Fruit fly (Drosophila melanogaster) whole organism, embryonic: ENCODE measurements around the gene Pss.

ENCODE experiments used
- Adf1 ChIP-seq: fragments of 200-800 bp; sonication (Bioruptor generic); IDR thresholded peaks from 2 replicates; pipeline ENCODE4 v1.3.6; 2022; ENCODE audit warnings: missing biosample characterization, missing genetic modification characterization
- Antp ChIP-seq: fragments of 200-800 bp; sonication (Bioruptor generic); optimal IDR thresholded peaks from 3 replicates; lab custom pipeline; 2016; ENCODE audit warnings: missing biosample characterization, missing genetic modification characterization
- Bgb ChIP-seq: fragments of 200-800 bp; sonication (Bioruptor generic); IDR thresholded peaks from 2 replicates; pipeline ENCODE4 v1.3.6; 2022; ENCODE audit warnings: missing biosample characterization, missing genetic modification characterization; ENCODE audit not compliant: partially characterized antibody
- CG11695 ChIP-seq: fragments of 200-800 bp; sonication (Bioruptor generic); IDR thresholded peaks from 3 replicates; pipeline ENCODE4 v1.3.6; 2022; ENCODE audit warnings: missing biosample characterization, missing genetic modification characterization
- CG11696 ChIP-seq: fragments of 200-800 bp; sonication (Bioruptor generic); IDR thresholded peaks from 2 replicates; pipeline ENCODE4 v1.3.6; 2022; ENCODE audit warnings: missing biosample characterization, missing genetic modification characterization
- CG12071 ChIP-seq: fragments of 200-800 bp; sonication (Bioruptor generic); optimal IDR thresholded peaks from 3 replicates; lab custom pipeline; 2018; ENCODE audit warnings: missing biosample characterization, mild to moderate bottlenecking, missing genetic modification characterization
- CG12236 ChIP-seq: fragments of 200-800 bp; sonication (Bioruptor generic); optimal IDR thresholded peaks from 2 replicates; lab custom pipeline; 2016; ENCODE audit warnings: missing biosample characterization, missing genetic modification characterization
- CG12299 ChIP-seq: fragments of 200-800 bp; sonication (Bioruptor generic); optimal IDR thresholded peaks from 2 replicates; lab custom pipeline; 2018; ENCODE audit warnings: missing biosample characterization, mild to moderate bottlenecking, missing genetic modification characterization
- CG14860 ChIP-seq: fragments of 200-800 bp; sonication (Bioruptor generic); IDR thresholded peaks from 3 replicates; pipeline ENCODE4 v1.3.6; 2022; ENCODE audit warnings: missing biosample characterization, missing genetic modification characterization; ENCODE audit not compliant: partially characterized antibody
- CG15073 ChIP-seq: fragments of 200-800 bp; sonication (Bioruptor generic); optimal IDR thresholded peaks from 2 replicates; lab custom pipeline; 2016; ENCODE audit warnings: missing biosample characterization, missing genetic modification characterization
- CG17612 ChIP-seq: fragments of 200-800 bp; sonication (Bioruptor generic); IDR thresholded peaks from 2 replicates; pipeline ENCODE4 v1.3.6; 2022; ENCODE audit warnings: missing biosample characterization, missing genetic modification characterization
- CG30020 ChIP-seq: fragments of 200-800 bp; optimal IDR thresholded peaks from 2 replicates; lab custom pipeline; 2019; ENCODE audit warnings: missing biosample characterization, mild to moderate bottlenecking, missing genetic modification characterization, moderate library complexity
- CG31224 ChIP-seq: fragments of 200-800 bp; sonication (Bioruptor generic); IDR thresholded peaks from 2 replicates; pipeline ENCODE4 v1.3.6; 2022; ENCODE audit warnings: missing biosample characterization, missing genetic modification characterization
- CG34224 ChIP-seq: fragments of 200-800 bp; sonication (Bioruptor generic); IDR thresholded peaks from 3 replicates; pipeline ENCODE4 v1.3.6; 2022; ENCODE audit warnings: missing biosample characterization, missing genetic modification characterization; ENCODE audit not compliant: partially characterized antibody
- CG42726 ChIP-seq: fragments of 200-800 bp; sonication (Bioruptor generic); IDR thresholded peaks from 2 replicates; pipeline ENCODE4 v1.3.6; 2022; ENCODE audit warnings: missing biosample characterization, missing genetic modification characterization; ENCODE audit not compliant: partially characterized antibody
- CG4617 ChIP-seq: fragments of 200-800 bp; sonication (Bioruptor generic); optimal IDR thresholded peaks from 3 replicates; lab custom pipeline; 2016; ENCODE audit warnings: missing biosample characterization, missing genetic modification characterization, borderline replicate concordance
- CG4730 ChIP-seq: fragments of 200-800 bp; sonication (Bioruptor generic); IDR thresholded peaks from 2 replicates; pipeline ENCODE4 v1.3.6; 2022; ENCODE audit warnings: missing biosample characterization, missing genetic modification characterization
- CG5953 ChIP-seq: fragments of 200-800 bp; sonication (Bioruptor generic); IDR thresholded peaks from 2 replicates; pipeline ENCODE4 v1.3.6; 2022; ENCODE audit warnings: missing biosample characterization, missing genetic modification characterization
- CG6254 ChIP-seq: fragments of 200-800 bp; sonication (Bioruptor generic); optimal IDR thresholded peaks from 3 replicates; lab custom pipeline; 2017; ENCODE audit warnings: mild to moderate bottlenecking, missing biosample characterization, missing genetic modification reagents, missing genetic modification characterization
- CG6272 ChIP-seq: fragments of 200-800 bp; sonication (Bioruptor generic); IDR thresholded peaks from 2 replicates; pipeline ENCODE4 v1.3.6; 2022; ENCODE audit warnings: missing biosample characterization, missing genetic modification characterization
- CG6791 ChIP-seq: fragments of 200-800 bp; sonication (Bioruptor generic); IDR thresholded peaks from 3 replicates; pipeline ENCODE4 v1.3.6; 2022; ENCODE audit warnings: missing biosample characterization, missing genetic modification characterization; ENCODE audit not compliant: partially characterized antibody
- CG7987 ChIP-seq: fragments of 200-800 bp; sonication (Bioruptor generic); optimal IDR thresholded peaks from 2 replicates; lab custom pipeline; 2018; ENCODE audit warnings: missing biosample characterization, mild to moderate bottlenecking, missing genetic modification characterization, moderate library complexity
- CG8924 ChIP-seq: fragments of 200-800 bp; optimal IDR thresholded peaks from 3 replicates; lab custom pipeline; 2019; ENCODE audit warnings: missing biosample characterization, mild to moderate bottlenecking, missing genetic modification characterization, moderate library complexity
- CG9797 ChIP-seq: fragments of 200-800 bp; sonication (Bioruptor generic); optimal IDR thresholded peaks from 3 replicates; lab custom pipeline; 2018; ENCODE audit warnings: missing biosample characterization, mild to moderate bottlenecking, missing genetic modification characterization
- CG9876 ChIP-seq: fragments of 200-800 bp; sonication (Bioruptor generic); optimal IDR thresholded peaks from 2 replicates; lab custom pipeline; 2016; ENCODE audit warnings: missing biosample characterization, missing genetic modification characterization
- Eip74EF ChIP-seq, 2 experiments: fragments of 200-800 bp in 1 of 2; fragments of >200 bp in 1 of 2; sonication (Bioruptor generic) in 1 of 2; optimal IDR thresholded peaks; 2 replicates each; lab custom pipeline; 2017 to 2019; ENCODE audit warnings: missing biosample characterization in 2 of 2, missing genetic modification characterization in 2 of 2, mild to moderate bottlenecking in 1 of 2, moderate library complexity in 1 of 2
- Hr39 ChIP-seq: fragments of >200 bp; optimal IDR thresholded peaks from 2 replicates; lab custom pipeline; 2017
- Kr ChIP-seq: fragments of 200-800 bp; sonication (Bioruptor generic); optimal IDR thresholded peaks from 2 replicates; lab custom pipeline; 2017; ENCODE audit warnings: missing biosample characterization, mild to moderate bottlenecking, missing genetic modification characterization
- Lim3 ChIP-seq: fragments of 200-800 bp; sonication (Bioruptor generic); IDR thresholded peaks from 2 replicates; pipeline ENCODE4 v1.3.6; 2022; ENCODE audit warnings: missing biosample characterization, missing genetic modification characterization
- Meics ChIP-seq: fragments of 200-800 bp; sonication (Bioruptor generic); optimal IDR thresholded peaks from 2 replicates; lab custom pipeline; 2017; ENCODE audit warnings: missing biosample characterization, mild to moderate bottlenecking, missing genetic modification characterization
- Mrtf ChIP-seq: fragments of 200-800 bp; sonication (Bioruptor generic); IDR thresholded peaks from 3 replicates; pipeline ENCODE4 v1.3.6; 2022; ENCODE audit warnings: missing biosample characterization, missing genetic modification characterization
- NFAT ChIP-seq: fragments of 200-800 bp; sonication (Bioruptor generic); IDR thresholded peaks from 2 replicates; pipeline ENCODE4 v1.3.6; 2022; ENCODE audit warnings: missing biosample characterization, missing genetic modification characterization
- Ravus ChIP-seq: fragments of 200-800 bp; sonication (Bioruptor generic); IDR thresholded peaks from 2 replicates; pipeline ENCODE4 v1.3.6; 2022; ENCODE audit warnings: missing biosample characterization, missing genetic modification characterization
- Rfx ChIP-seq: fragments of 200-800 bp; sonication (Bioruptor generic); IDR thresholded peaks from 2 replicates; pipeline ENCODE4 v1.3.6; 2022; ENCODE audit warnings: missing biosample characterization, missing genetic modification characterization
- Scr ChIP-seq: fragments of 200-800 bp; sonication (Bioruptor generic); IDR thresholded peaks from 2 replicates; pipeline ENCODE4 v1.3.6; 2022; ENCODE audit warnings: missing biosample characterization, missing genetic modification characterization; ENCODE audit not compliant: partially characterized antibody
- TFAM ChIP-seq: fragments of 200-800 bp; sonication (Bioruptor generic); optimal IDR thresholded peaks from 2 replicates; lab custom pipeline; 2017; ENCODE audit warnings: missing biosample characterization, missing genetic modification characterization, inconsistent platforms
- ab ChIP-seq: fragments of 200-800 bp; sonication (Bioruptor generic); optimal IDR thresholded peaks from 2 replicates; lab custom pipeline; 2016; ENCODE audit warnings: missing biosample characterization, missing genetic modification characterization
- abd-A ChIP-seq: fragments of 200-800 bp; sonication (Bioruptor generic); optimal IDR thresholded peaks from 3 replicates; lab custom pipeline; 2019; ENCODE audit warnings: missing biosample characterization, mild to moderate bottlenecking, missing genetic modification characterization, moderate library complexity
- croc ChIP-seq: fragments of 200-800 bp; sonication (Bioruptor generic); conservative IDR thresholded peaks from 3 replicates; pipeline ENCODE4 v1.3.6; 2022; ENCODE audit warnings: missing biosample characterization, missing genetic modification characterization
- dimm ChIP-seq: fragments of 200-800 bp; sonication (Bioruptor generic); IDR thresholded peaks from 2 replicates; pipeline ENCODE4 v1.3.6; 2022; ENCODE audit warnings: missing biosample characterization, missing genetic modification characterization
- dm ChIP-seq: fragments of 200-800 bp; sonication (Bioruptor generic); optimal IDR thresholded peaks from 3 replicates; lab custom pipeline; 2016; ENCODE audit warnings: missing biosample characterization, missing genetic modification characterization
- fu2 ChIP-seq: fragments of 200-800 bp; sonication (Bioruptor generic); optimal IDR thresholded peaks from 2 replicates; lab custom pipeline; 2016; ENCODE audit warnings: missing biosample characterization, missing genetic modification characterization
- gsb ChIP-seq: fragments of 200-800 bp; sonication (Bioruptor generic); IDR thresholded peaks from 2 replicates; pipeline ENCODE4 v1.3.6; 2022; ENCODE audit warnings: missing biosample characterization, missing genetic modification characterization
- h ChIP-seq: fragments of >200 bp; optimal IDR thresholded peaks from 2 replicates; lab custom pipeline; 2017
- hkb ChIP-seq, 2 experiments: fragments of 200-800 bp in 1 of 2; fragments of >200 bp in 1 of 2; sonication (Bioruptor generic) in 1 of 2; IDR thresholded peaks in 1 of 2; optimal IDR thresholded peaks in 1 of 2; 2 replicates each; pipeline versions ENCODE4 v1.3.6 to Lab custom; 2017 to 2022; ENCODE audit warnings: missing biosample characterization in 1 of 2, missing genetic modification characterization in 1 of 2
- jing ChIP-seq: fragments of 200-800 bp; sonication (Bioruptor generic); optimal IDR thresholded peaks from 2 replicates; lab custom pipeline; 2018; ENCODE audit warnings: missing biosample characterization, mild to moderate bottlenecking, missing genetic modification characterization
- onecut ChIP-seq: fragments of 200-800 bp; sonication (Bioruptor generic); IDR thresholded peaks from 2 replicates; pipeline ENCODE4 v1.3.6; 2022; ENCODE audit warnings: missing biosample characterization, missing genetic modification characterization
- pb ChIP-seq: fragments of 200-800 bp; sonication (Bioruptor generic); optimal IDR thresholded peaks from 3 replicates; lab custom pipeline; 2016; ENCODE audit warnings: missing biosample characterization, missing genetic modification characterization
- pita ChIP-seq: fragments of 200-800 bp; sonication (Bioruptor generic); optimal IDR thresholded peaks from 2 replicates; lab custom pipeline; 2017; ENCODE audit warnings: missing biosample characterization, mild to moderate bottlenecking, missing genetic modification characterization
- scrt ChIP-seq: fragments of 200-800 bp; sonication (Bioruptor generic); optimal IDR thresholded peaks from 2 replicates; lab custom pipeline; 2018; ENCODE audit warnings: missing biosample characterization, mild to moderate bottlenecking, missing genetic modification characterization, moderate library complexity
- sr ChIP-seq: fragments of 200-800 bp; sonication (Bioruptor generic); IDR thresholded peaks from 3 replicates; pipeline ENCODE4 v1.3.6; 2022; ENCODE audit warnings: missing biosample characterization, missing genetic modification characterization
- tgo ChIP-seq: fragments of 200-800 bp; sonication (Bioruptor generic); IDR thresholded peaks from 3 replicates; pipeline ENCODE4 v1.3.6; 2022; ENCODE audit warnings: missing biosample characterization, missing genetic modification characterization
- trem ChIP-seq: fragments of 200-800 bp; optimal IDR thresholded peaks from 3 replicates; lab custom pipeline; 2019; ENCODE audit warnings: missing biosample characterization, mild to moderate bottlenecking, missing genetic modification characterization, moderate library complexity

Gene Pss

dm6 chr3L:20494262-20494601 is 31.7 kb downstream of the Pss start (continued):
- no peak for TF ChIP-seq jing
- no peak for TF ChIP-seq CG9797 (GFP tag; lab: Kevin White, UChicago)
- TF ChIP-seq Meics (GFP tag; lab: Kevin White, UChicago), result peak; percentile 48
- no peak for TF ChIP-seq CG31224 (GFP tag; lab: Robert Waterston, UW)
- peak; percentile 30 for TF ChIP-seq CG8924
- peak; percentile 63; the same call in 1 of the 2 replicates for TF ChIP-seq CG11696 (GFP tag; lab: Robert Waterston, UW)
- TF ChIP-seq CG4730 (GFP tag; lab: Robert Waterston, UW), result no peak
- TF ChIP-seq CG15073, result no peak
- no peak for TF ChIP-seq CG6272 (GFP tag; lab: Robert Waterston, UW)
- TF ChIP-seq CG9876 (GFP tag; lab: Kevin White, UChicago), result no peak
- TF ChIP-seq hkb (optimal IDR thresholded peaks at IDR 0.05; lab: Kevin White, UChicago), result no peak
- TF ChIP-seq hkb (GFP tag; IDR thresholded peaks at IDR 0.05; lab: Robert Waterston, UW), result no peak
- TF ChIP-seq Ravus (GFP tag; lab: Robert Waterston, UW), result no peak
- no peak for TF ChIP-seq CG34224 (GFP tag; lab: Robert Waterston, UW)
- no peak for TF ChIP-seq Lim3
- no peak for TF ChIP-seq onecut (GFP tag; lab: Robert Waterston, UW)
- no peak for TF ChIP-seq scrt
- no peak for TF ChIP-seq abd-A (tag; lab: Kevin White, UChicago)
- no peak for TF ChIP-seq ab
- TF ChIP-seq Antp (GFP tag; lab: Kevin White, UChicago), result no peak
- no peak for TF ChIP-seq pita (GFP tag; lab: Kevin White, UChicago)
- no peak for TF ChIP-seq CG14860 (GFP tag; lab: Robert Waterston, UW)
- no peak for TF ChIP-seq TFAM (GFP tag; lab: Kevin White, UChicago)
- no peak for TF ChIP-seq CG6254
- TF ChIP-seq gsb (GFP tag; lab: Robert Waterston, UW), result no peak
- TF ChIP-seq Scr (GFP tag; lab: Robert Waterston, UW), result no peak
- no peak for TF ChIP-seq CG12071
- TF ChIP-seq pb (GFP tag; lab: Kevin White, UChicago), result no peak
- no peak for TF ChIP-seq CG12236 (GFP tag; lab: Kevin White, UChicago)
- TF ChIP-seq croc (GFP tag; lab: Robert Waterston, UW), result no peak
- no peak for TF ChIP-seq tgo
- TF ChIP-seq CG30020 (tag; lab: Kevin White, UChicago), result no peak
- no peak for TF ChIP-seq CG6791 (GFP tag; lab: Robert Waterston, UW)
- TF ChIP-seq fu2 (GFP tag; lab: Kevin White, UChicago), result no peak
- TF ChIP-seq Bgb (GFP tag; lab: Robert Waterston, UW), result no peak
- TF ChIP-seq Rfx, result peak; percentile 28; the same call in 1 of the 2 replicates
- TF ChIP-seq dm, result no peak
- TF ChIP-seq CG7987 (GFP tag; lab: Kevin White, UChicago), result no peak
- no peak for TF ChIP-seq CG17612 (GFP tag; lab: Robert Waterston, UW)
- TF ChIP-seq CG42726, result no peak
- TF ChIP-seq dimm, result no peak
- no peak for TF ChIP-seq Mrtf
- TF ChIP-seq CG11695, result no peak
- TF ChIP-seq Adf1 (GFP tag; lab: Robert Waterston, UW), result no peak
- TF ChIP-seq CG5953 (GFP tag; lab: Robert Waterston, UW), result no peak
- no peak for TF ChIP-seq Hr39 (lab: Kevin White, UChicago)
- TF ChIP-seq trem (tag; lab: Kevin White, UChicago), result peak; percentile 6
- no peak for TF ChIP-seq sr (GFP tag; lab: Robert Waterston, UW)
- TF ChIP-seq CG12299 (tag; lab: Kevin White, UChicago), result no peak
- TF ChIP-seq h (lab: Kevin White, UChicago), result no peak
- TF ChIP-seq Eip74EF (GFP tag; optimal IDR thresholded peaks at IDR 0.05; lab: Kevin White, UChicago), result no peak
- no peak for TF ChIP-seq CG4617 (GFP tag; lab: Kevin White, UChicago)
- no peak for TF ChIP-seq Kr (GFP tag; lab: Kevin White, UChicago)
- no peak for TF ChIP-seq NFAT (GFP tag; lab: Robert Waterston, UW)
